Fruit fly (Drosophila melanogaster): ENCODE results near the gene Pex12.

The Pex12 gene

DNA sequence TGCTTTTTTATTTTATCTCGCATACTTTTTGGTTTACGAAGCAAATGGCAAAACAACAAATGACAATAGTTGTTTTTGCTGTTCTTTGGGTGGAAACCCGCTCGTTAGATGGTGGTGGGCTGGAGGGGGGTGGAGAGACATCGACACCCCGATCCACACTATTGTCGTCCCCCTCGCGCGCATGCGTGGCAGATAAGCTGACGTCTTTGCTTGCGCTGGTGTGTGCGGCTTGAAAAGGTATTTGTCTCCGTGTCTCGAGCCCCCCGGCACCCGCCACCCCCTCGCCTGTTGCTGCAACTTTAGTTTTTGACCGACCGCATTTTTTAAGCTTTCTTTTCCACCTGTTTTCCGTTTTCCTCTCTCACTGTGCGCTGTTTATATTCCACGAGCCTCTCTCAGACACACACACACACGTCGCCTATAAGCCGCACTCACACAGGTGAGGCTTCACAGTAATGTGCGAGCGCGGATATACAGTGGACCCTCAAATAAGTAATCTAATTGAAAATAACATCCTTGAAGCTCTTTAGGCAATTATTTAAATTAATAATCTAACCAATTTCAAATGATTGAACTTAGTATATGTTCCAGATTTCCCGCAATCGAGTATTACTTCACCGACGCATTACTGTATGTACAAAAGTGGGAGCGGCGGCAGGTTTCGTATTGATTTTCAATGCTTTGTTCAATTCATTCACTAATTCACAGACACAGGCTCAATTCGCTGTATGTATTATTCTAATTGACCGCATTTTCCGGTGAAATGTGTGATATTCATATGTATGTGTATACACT is 51.4 kb downstream of the Pex12 start (continued):
- TF ChIP-seq HLHmδ (GFP tag; optimal IDR thresholded peaks at IDR 0.05) = no peak
- TF ChIP-seq CG15011 (GFP tag; optimal IDR thresholded peaks at IDR 0.05) = peak; percentile 81
- TF ChIP-seq chn (GFP tag; optimal IDR thresholded peaks at IDR 0.05) = peak; percentile 85
- TF ChIP-seq Lpt (GFP tag; optimal IDR thresholded peaks at IDR 0.05) = no peak
- peak; percentile 41; the same call in 1 of the 2 replicates for TF ChIP-seq tna (GFP tag; IDR thresholded peaks at IDR 0.05; ENCODE audit: partially characterized antibody)
- TF ChIP-seq Asciz (GFP tag; optimal IDR thresholded peaks at IDR 0.05) = peak; percentile 79
- TF ChIP-seq corto (GFP tag; optimal IDR thresholded peaks at IDR 0.05) = peak; percentile 89
- peak; percentile 88 for TF ChIP-seq CG8388 (GFP tag; optimal IDR thresholded peaks at IDR 0.05)
- TF ChIP-seq CG16813 (GFP tag; IDR thresholded peaks at IDR 0.05; ENCODE audit: partially characterized antibody) = no peak
- TF ChIP-seq ap (GFP tag; IDR thresholded peaks at IDR 0.05) = peak; percentile 91
- TF ChIP-seq odd (GFP tag; optimal IDR thresholded peaks at IDR 0.05) = peak; percentile 78
- peak; percentile 14 for TF ChIP-seq Neu2 (GFP tag; optimal IDR thresholded peaks at IDR 0.05; ENCODE audit: borderline replicate concordance)
- peak; percentile 88 for TF ChIP-seq CG18262 (tag; optimal IDR thresholded peaks at IDR 0.05)
- peak; percentile 86 for TF ChIP-seq ssp (GFP tag; IDR thresholded peaks at IDR 0.05)
- TF ChIP-seq CG15073 (GFP tag; optimal IDR thresholded peaks at IDR 0.05) = peak; percentile 59
- peak; percentile 87 for TF ChIP-seq CG16779 (GFP tag; IDR thresholded peaks at IDR 0.05)
- peak; percentile 95 for TF ChIP-seq tgo (GFP tag; IDR thresholded peaks at IDR 0.05)
- peak; percentile 76; the same call in 1 of the 2 replicates for TF ChIP-seq ham (GFP tag; IDR thresholded peaks at IDR 0.05)
- peak; percentile 83 for TF ChIP-seq NK7.1 (GFP tag; optimal IDR thresholded peaks at IDR 0.05)
- TF ChIP-seq CG15479 (GFP tag; optimal IDR thresholded peaks at IDR 0.05) = no peak
- TF ChIP-seq CG10147 (GFP tag; optimal IDR thresholded peaks at IDR 0.05) = peak; percentile 90
- peak; percentile 85 for TF ChIP-seq croc (GFP tag; conservative IDR thresholded peaks at IDR 0.05)
- peak; percentile 97 for TF ChIP-seq CG9932 (GFP tag; IDR thresholded peaks at IDR 0.05)
- TF ChIP-seq fd102C (GFP tag; optimal IDR thresholded peaks at IDR 0.05) = peak; percentile 62
- TF ChIP-seq CG12659 (GFP tag; optimal IDR thresholded peaks at IDR 0.05) = peak; percentile 94
- peak; percentile 90 for TF ChIP-seq Camta (GFP tag; optimal IDR thresholded peaks at IDR 0.05)
- TF ChIP-seq CG2678 (tag; optimal IDR thresholded peaks at IDR 0.05) = peak; percentile 96
- TF ChIP-seq zen (tag; optimal IDR thresholded peaks at IDR 0.05) = peak; percentile 89
- TF ChIP-seq so (GFP tag; IDR thresholded peaks at IDR 0.05) = peak; percentile 93
- TF ChIP-seq CG12299 (tag; optimal IDR thresholded peaks at IDR 0.05) = peak; percentile 93
- TF ChIP-seq dm (GFP tag; optimal IDR thresholded peaks at IDR 0.05) = peak; percentile 75
- TF ChIP-seq sisA (GFP tag; IDR thresholded peaks at IDR 0.05) = peak; percentile 95
- TF ChIP-seq ERR (GFP tag; optimal IDR thresholded peaks at IDR 0.05) = peak; percentile 85
- peak; percentile 95 for TF ChIP-seq lab (GFP tag; optimal IDR thresholded peaks at IDR 0.05)
- TF ChIP-seq grau (tag; optimal IDR thresholded peaks at IDR 0.05) = peak; percentile 99
- peak; percentile 83 for TF ChIP-seq CG18476 (GFP tag; optimal IDR thresholded peaks at IDR 0.05)
- peak; percentile 57 for TF ChIP-seq abd-A (tag; optimal IDR thresholded peaks at IDR 0.05)
- no peak for TF ChIP-seq tll (GFP tag; optimal IDR thresholded peaks at IDR 0.05)
- peak; percentile 90 for TF ChIP-seq Ssrp (tag; optimal IDR thresholded peaks at IDR 0.05)
- peak; percentile 88 for TF ChIP-seq zfh2 (GFP tag; optimal IDR thresholded peaks at IDR 0.05)
- peak; percentile 90 for TF ChIP-seq BtbVII (GFP tag; optimal IDR thresholded peaks at IDR 0.05)
- TF ChIP-seq Dad (GFP tag; optimal IDR thresholded peaks at IDR 0.05) = peak; percentile 90
- peak; percentile 95 for TF ChIP-seq Fer3 (tag; optimal IDR thresholded peaks at IDR 0.05)
- TF ChIP-seq gro (GFP tag; optimal IDR thresholded peaks at IDR 0.05) = peak; percentile 87
- TF ChIP-seq Rx (GFP tag; IDR thresholded peaks at IDR 0.05) = peak; percentile 90
- TF ChIP-seq CG3163 (GFP tag; optimal IDR thresholded peaks at IDR 0.05) = peak; percentile 73
- TF ChIP-seq MTF-1 (GFP tag; optimal IDR thresholded peaks at IDR 0.05; ENCODE audit: borderline replicate concordance) = peak; percentile 85
- TF ChIP-seq emc (GFP tag; optimal IDR thresholded peaks at IDR 0.05) = peak; percentile 75
